Worm (Caenorhabditis elegans) whole organism, mixed stage, embryonic: ENCODE measurements around the gene R02F2.4.

ENCODE experiments used
- blmp-1 ChIP-seq: fragments of 150-350 bp; optimal IDR thresholded peaks from 2 replicates; lab custom pipeline; 2014; ENCODE audit warnings: missing biosample characterization, missing genetic modification characterization
- ces-1 ChIP-seq: fragments of 150-350 bp; optimal IDR thresholded peaks from 2 replicates; lab custom pipeline; 2014; ENCODE audit warnings: missing biosample characterization, missing genetic modification reagents, missing genetic modification characterization
- elt-1 ChIP-seq: sonication (generic microtip); optimal IDR thresholded peaks from 2 replicates; lab custom pipeline; 2017; ENCODE audit warnings: missing genetic modification characterization, mild to moderate bottlenecking, missing compliant biosample characterization, antibody characterized with exemption, moderate library complexity, borderline replicate concordance; ENCODE audit not compliant: insufficient read depth
- elt-3 ChIP-seq: fragments of 150-350 bp; optimal IDR thresholded peaks from 2 replicates; lab custom pipeline; 2014; ENCODE audit warnings: missing biosample characterization, missing genetic modification characterization
- ham-2 ChIP-seq: fragments of 200-800 bp; sonication (Bioruptor generic); optimal IDR thresholded peaks from 2 replicates; lab custom pipeline; 2018; ENCODE audit warnings: mild to moderate bottlenecking, missing genetic modification characterization, missing compliant biosample characterization
- nhr-237 ChIP-seq: fragments of 150-350 bp; optimal IDR thresholded peaks from 2 replicates; lab custom pipeline; 2014; ENCODE audit warnings: missing biosample characterization, missing genetic modification characterization
- nhr-76 ChIP-seq: sonication (generic microtip); optimal IDR thresholded peaks from 2 replicates; lab custom pipeline; 2017; ENCODE audit warnings: missing biosample characterization, missing genetic modification characterization
- pha-4 ChIP-seq: fragments of 150-350 bp; optimal IDR thresholded peaks from 2 replicates; lab custom pipeline; 2018; ENCODE audit warnings: missing biosample characterization, missing genetic modification reagents, missing genetic modification characterization
- unc-39 ChIP-seq: fragments of 150-350 bp; optimal IDR thresholded peaks from 2 replicates; lab custom pipeline; 2014; ENCODE audit warnings: missing biosample characterization, missing genetic modification characterization
- unc-62 ChIP-seq: fragments of 150-350 bp; optimal IDR thresholded peaks from 2 replicates; lab custom pipeline; 2014; ENCODE audit warnings: missing biosample characterization, missing genetic modification reagents, missing genetic modification characterization
- ztf-11 ChIP-seq: fragments of 150-350 bp; optimal IDR thresholded peaks from 2 replicates; lab custom pipeline; 2014; ENCODE audit warnings: missing biosample characterization, missing genetic modification characterization

- TF ChIP-seq elt-3 (tag; lab: Kevin White, UChicago) (no peak), unc-39 (no peak), ztf-11 (tag; lab: Kevin White, UChicago) (no peak), nhr-76 (no peak), pha-4 (tag; lab: Kevin White, UChicago) (no peak), ces-1 (GFP tag; lab: Kevin White, UChicago) (no peak), blmp-1 (tag; lab: Kevin White, UChicago) (no peak), ham-2 (GFP tag; lab: Kevin White, UChicago) (no peak), nhr-237 (tag; lab: Kevin White, UChicago) (no peak), elt-1 (tag; lab: Kevin White, UChicago) (no peak), unc-62 (GFP tag; lab: Kevin White, UChicago) (no peak)
Observed at ce11 chrIII:5479493-5480167, 4.5 kb upstream of the R02F2.4 start.
